Worm (Caenorhabditis elegans) whole organism, L4/young adult: ENCODE results near the gene acdh-7.

Experiments
- W03F9.2 ChIP-seq: fragments of 150-350 bp; optimal IDR thresholded peaks from 2 replicates; lab custom pipeline; 2014; ENCODE audit warnings: missing biosample characterization, missing genetic modification characterization
- dao-5 ChIP-seq: sonication (generic microtip); optimal IDR thresholded peaks from 2 replicates; lab custom pipeline; 2016; ENCODE audit warnings: missing genotype, missing genetic modification characterization, moderate library complexity, missing compliant biosample characterization
- him-1 ChIP-seq: sonication (generic microtip); optimal IDR thresholded peaks from 2 replicates; lab custom pipeline; 2016; ENCODE audit warnings: missing genotype, missing genetic modification reagents, missing genetic modification characterization, missing compliant biosample characterization

DNA sequence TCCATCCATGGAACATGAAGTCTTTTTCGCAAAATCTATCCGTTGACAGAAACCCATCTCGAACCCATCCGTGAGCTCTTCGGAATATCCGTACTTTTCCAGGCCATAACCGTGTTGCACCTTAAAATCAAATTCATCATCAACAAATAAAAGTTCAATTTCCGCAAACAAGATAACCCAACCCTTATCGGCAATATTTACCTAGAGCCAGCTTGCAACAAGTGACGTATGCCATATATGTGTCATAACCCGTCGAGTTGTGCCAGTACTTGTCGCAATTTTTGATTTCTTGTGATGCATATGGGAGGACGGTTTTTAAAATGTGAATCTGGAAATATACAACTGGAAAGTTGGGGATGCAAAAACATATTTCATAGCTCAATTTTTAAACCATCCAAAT lies 11.1 kb downstream of the acdh-7 start:
- TF ChIP-seq W03F9.2 (no peak), him-1 (tag; lab: Kevin White, UChicago) (no peak), dao-5 (tag; lab: Kevin White, UChicago) (no peak)
